Worm (Caenorhabditis elegans) whole organism, L3 larva: Measurements from ENCODE around the gene irld-26.

Experiments used
- R02D3.7 ChIP-seq: fragments of 150-350 bp; optimal IDR thresholded peaks from 2 replicates; lab custom pipeline; 2014; ENCODE audit warnings: missing biosample characterization, missing genetic modification characterization
- elt-3 ChIP-seq, 3 experiments: fragments of 150-350 bp in 1 of 3; sonication (generic microtip) in 2 of 3; optimal IDR thresholded peaks; 2 replicates in 2 of 3; 4 replicates in 1 of 3; lab custom pipeline; 2014 to 2017; ENCODE audit warnings: missing biosample characterization in 3 of 3, missing genetic modification characterization in 3 of 3
- mml-1 ChIP-seq: fragments of 150-350 bp; sonication (generic microtip); optimal IDR thresholded peaks from 3 replicates; lab custom pipeline; 2014; ENCODE audit warnings: missing biosample characterization, missing genetic modification characterization
- nhr-11 ChIP-seq: fragments of 150-350 bp; optimal IDR thresholded peaks from 2 replicates; lab custom pipeline; 2014; ENCODE audit warnings: missing biosample characterization, missing genetic modification characterization
- nhr-237 ChIP-seq: fragments of 150-350 bp; optimal IDR thresholded peaks from 2 replicates; lab custom pipeline; 2014; ENCODE audit warnings: missing biosample characterization, missing genetic modification characterization
- nhr-28 ChIP-seq: fragments of 150-350 bp; optimal IDR thresholded peaks from 2 replicates; lab custom pipeline; 2014; ENCODE audit warnings: missing biosample characterization, missing genetic modification characterization
- nhr-77 ChIP-seq: fragments of 150-350 bp; optimal IDR thresholded peaks from 2 replicates; lab custom pipeline; 2014; ENCODE audit warnings: missing biosample characterization, missing genetic modification characterization
- pha-4 ChIP-seq: fragments of 150-350 bp; optimal IDR thresholded peaks from 2 replicates; lab custom pipeline; 2014; ENCODE audit warnings: missing biosample characterization, missing genetic modification reagents, missing genetic modification characterization
- pqm-1 ChIP-seq: fragments of 150-350 bp; optimal IDR thresholded peaks from 2 replicates; lab custom pipeline; 2017; ENCODE audit warnings: missing biosample characterization, missing genetic modification characterization, inconsistent platforms
- tbx-2 ChIP-seq: sonication (generic microtip); optimal IDR thresholded peaks from 2 replicates; lab custom pipeline; 2016; ENCODE audit warnings: mild to moderate bottlenecking, missing genetic modification characterization, missing compliant biosample characterization
- unc-39 ChIP-seq: sonication (generic microtip); optimal IDR thresholded peaks from 4 replicates; lab custom pipeline; 2017; ENCODE audit warnings: missing biosample characterization, missing genetic modification characterization
- unc-62 ChIP-seq: fragments of 150-350 bp; sonication (generic microtip); optimal IDR thresholded peaks from 4 replicates; lab custom pipeline; 2014; ENCODE audit warnings: missing biosample characterization, missing genetic modification reagents, missing genetic modification characterization
- zag-1 ChIP-seq: fragments of 150-350 bp; optimal IDR thresholded peaks from 2 replicates; lab custom pipeline; 2014; ENCODE audit warnings: missing biosample characterization, missing genetic modification characterization

DNA sequence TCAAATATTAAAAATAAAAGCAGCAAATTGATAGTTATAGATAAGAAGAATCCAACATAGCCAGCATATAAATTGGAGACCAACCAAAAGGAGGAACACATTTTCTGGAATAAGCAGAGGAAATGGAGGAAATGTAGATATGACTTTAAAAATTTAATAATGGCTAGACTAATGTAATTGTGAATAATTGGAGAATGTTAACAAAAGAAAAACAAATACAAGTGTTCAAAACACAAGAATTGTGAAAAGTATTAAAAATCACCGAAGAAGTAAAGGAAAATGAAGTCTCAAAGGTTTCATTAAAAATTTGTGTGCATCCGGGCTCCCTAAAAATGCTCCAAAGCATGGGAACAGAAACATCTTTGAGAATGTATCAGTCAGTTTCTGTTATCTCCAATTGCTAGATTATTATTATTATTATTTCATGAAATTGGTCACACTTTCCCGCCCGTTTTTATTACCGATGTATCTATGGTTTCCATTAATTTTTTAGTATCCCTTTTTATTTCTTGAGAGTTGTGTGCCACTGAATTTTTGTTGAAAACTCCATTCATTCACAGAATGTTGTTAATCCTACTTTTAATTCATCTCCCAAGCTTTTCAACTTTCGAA is 42.8 kb upstream of the irld-26 start, which contains the start of the genes str-109 and F10A3.11:
- no peak for TF ChIP-seq nhr-11 (tag; lab: Kevin White, UChicago)
- no peak for TF ChIP-seq nhr-237 (tag; lab: Kevin White, UChicago)
- no peak for TF ChIP-seq mml-1 (tag; lab: Kevin White, UChicago)
- TF ChIP-seq nhr-28 (tag; lab: Kevin White, UChicago) = no peak
- no peak for TF ChIP-seq unc-62 (GFP tag; lab: Kevin White, UChicago)
- no peak for TF ChIP-seq pha-4 (tag; lab: Kevin White, UChicago)
- no peak for TF ChIP-seq elt-3 (tag; optimal IDR thresholded peaks at IDR 0.05; lab: Kevin White, UChicago)
- no peak for TF ChIP-seq R02D3.7 (tag; lab: Kevin White, UChicago)
- no peak for TF ChIP-seq unc-39 (tag; lab: Kevin White, UChicago)
- TF ChIP-seq pqm-1 (tag; lab: Kevin White, UChicago) = no peak
- TF ChIP-seq nhr-77 (tag; lab: Kevin White, UChicago) = no peak
- no peak for TF ChIP-seq zag-1 (tag; lab: Kevin White, UChicago)
- no peak for TF ChIP-seq tbx-2 (tag; lab: Kevin White, UChicago)
